Worm (Caenorhabditis elegans) whole organism, late embryonic: Measurements from ENCODE around the gene ZK596.3.

ENCODE experiments used
- C38D4.7 ChIP-seq: fragments of 200-800 bp; sonication (Bioruptor generic); optimal IDR thresholded peaks from 2 replicates; lab custom pipeline; 2018; ENCODE audit warnings: mild to moderate bottlenecking, missing genetic modification characterization, moderate library complexity, missing compliant biosample characterization
- F13H6.1 ChIP-seq: sonication (generic microtip); optimal IDR thresholded peaks from 2 replicates; lab custom pipeline; 2016; ENCODE audit warnings: missing genetic modification characterization, missing compliant biosample characterization
- K02D7.2 ChIP-seq: sonication (generic microtip); optimal IDR thresholded peaks from 2 replicates; lab custom pipeline; 2017; ENCODE audit warnings: mild to moderate bottlenecking, missing genetic modification characterization, missing compliant biosample characterization
- ahr-1 ChIP-seq: sonication (generic microtip); optimal IDR thresholded peaks from 2 replicates; lab custom pipeline; 2016; ENCODE audit warnings: missing genetic modification characterization, missing compliant biosample characterization
- ceh-14 ChIP-seq: sonication (generic microtip); optimal IDR thresholded peaks from 2 replicates; lab custom pipeline; 2016; ENCODE audit warnings: missing genotype, missing genetic modification characterization, missing compliant biosample characterization
- ceh-24 ChIP-seq: sonication (generic microtip); optimal IDR thresholded peaks from 2 replicates; lab custom pipeline; 2016; ENCODE audit warnings: mild to moderate bottlenecking, missing genetic modification characterization, missing compliant biosample characterization
- ceh-30 ChIP-seq: fragments of 150-350 bp; optimal IDR thresholded peaks from 2 replicates; lab custom pipeline; 2014; ENCODE audit warnings: missing biosample characterization, missing genetic modification characterization
- ceh-31 ChIP-seq: sonication (generic microtip); optimal IDR thresholded peaks from 2 replicates; lab custom pipeline; 2016; ENCODE audit warnings: missing genetic modification characterization, missing compliant biosample characterization
- ceh-45 ChIP-seq: fragments of 200-800 bp; sonication (Bioruptor generic); IDR thresholded peaks from 2 replicates; pipeline ENCODE4 v1.3.6; 2022; ENCODE audit warnings: missing genetic modification reagents, missing genetic modification characterization, missing compliant biosample characterization
- ceh-48 ChIP-seq: sonication (generic microtip); optimal IDR thresholded peaks from 2 replicates; lab custom pipeline; 2016; ENCODE audit warnings: missing genetic modification characterization, inconsistent platforms, missing compliant biosample characterization
- ceh-9 ChIP-seq: sonication (generic microtip); optimal IDR thresholded peaks from 2 replicates; lab custom pipeline; 2016; ENCODE audit warnings: mild to moderate bottlenecking, missing genetic modification characterization, inconsistent platforms, missing compliant biosample characterization
- dmd-4 ChIP-seq: sonication (generic microtip); optimal IDR thresholded peaks from 2 replicates; lab custom pipeline; 2016; ENCODE audit warnings: borderline replicate concordance, missing genetic modification characterization, missing compliant biosample characterization
- elt-2 ChIP-seq: sonication (generic microtip); optimal IDR thresholded peaks from 2 replicates; lab custom pipeline; 2016; ENCODE audit warnings: missing genetic modification reagents, missing genetic modification characterization, missing compliant biosample characterization
- eyg-1 ChIP-seq: sonication (generic microtip); optimal IDR thresholded peaks from 2 replicates; lab custom pipeline; 2016; ENCODE audit warnings: missing genotype, missing genetic modification characterization, missing compliant biosample characterization
- fkh-6 ChIP-seq: sonication (generic microtip); optimal IDR thresholded peaks from 2 replicates; lab custom pipeline; 2016; ENCODE audit warnings: missing genetic modification characterization, missing compliant biosample characterization
- gmeb-2 ChIP-seq: sonication (generic microtip); optimal IDR thresholded peaks from 2 replicates; lab custom pipeline; 2016; ENCODE audit warnings: missing genetic modification characterization, inconsistent platforms, missing compliant biosample characterization
- hlh-8 ChIP-seq: sonication (generic microtip); optimal IDR thresholded peaks from 2 replicates; lab custom pipeline; 2016; ENCODE audit warnings: missing genotype, missing genetic modification characterization, missing compliant biosample characterization
- lim-6 ChIP-seq: sonication (generic microtip); optimal IDR thresholded peaks from 2 replicates; lab custom pipeline; 2016; ENCODE audit warnings: missing genetic modification characterization, missing compliant biosample characterization
- mec-3 ChIP-seq: sonication (generic microtip); optimal IDR thresholded peaks from 2 replicates; lab custom pipeline; 2016; ENCODE audit warnings: borderline replicate concordance, missing genetic modification characterization, missing compliant biosample characterization
- nfya-1 ChIP-seq: sonication (generic microtip); optimal IDR thresholded peaks from 2 replicates; lab custom pipeline; 2017; ENCODE audit warnings: missing genetic modification characterization, mild to moderate bottlenecking, missing compliant biosample characterization, antibody characterized with exemption, moderate library complexity
- nhr-11 ChIP-seq: fragments of 150-350 bp; optimal IDR thresholded peaks from 2 replicates; lab custom pipeline; 2014; ENCODE audit warnings: missing biosample characterization, missing genetic modification characterization
- odd-2 ChIP-seq: sonication (generic microtip); optimal IDR thresholded peaks from 2 replicates; lab custom pipeline; 2017; ENCODE audit warnings: antibody characterized with exemption, mild to moderate bottlenecking, missing genetic modification characterization, missing compliant biosample characterization
- pag-3 ChIP-seq: sonication (generic microtip); optimal IDR thresholded peaks from 2 replicates; lab custom pipeline; 2016; ENCODE audit warnings: missing compliant biosample characterization, missing genetic modification characterization, borderline replicate concordance
- pat-9 ChIP-seq: fragments of 200-800 bp; sonication (Bioruptor generic); optimal IDR thresholded peaks from 2 replicates; lab custom pipeline; 2018; ENCODE audit warnings: mild to moderate bottlenecking, missing genetic modification characterization, moderate library complexity, missing compliant biosample characterization
- pax-1 ChIP-seq: fragments of 150-350 bp; optimal IDR thresholded peaks from 2 replicates; lab custom pipeline; 2014; ENCODE audit warnings: missing biosample characterization, missing genetic modification characterization
- pha-2 ChIP-seq: sonication (generic microtip); optimal IDR thresholded peaks from 2 replicates; lab custom pipeline; 2017; ENCODE audit warnings: mild to moderate bottlenecking, missing genetic modification characterization, missing compliant biosample characterization
- pros-1 ChIP-seq: fragments of 150-350 bp; optimal IDR thresholded peaks from 2 replicates; lab custom pipeline; 2014; ENCODE audit warnings: missing biosample characterization, missing genetic modification reagents, missing genetic modification characterization
- ref-2 ChIP-seq: sonication (generic microtip); optimal IDR thresholded peaks from 2 replicates; lab custom pipeline; 2016; ENCODE audit warnings: missing genetic modification characterization, missing compliant biosample characterization
- sox-2 ChIP-seq: fragments of 200-800 bp; sonication (Bioruptor generic); IDR thresholded peaks from 2 replicates; pipeline ENCODE4 v1.3.6; 2022; ENCODE audit warnings: missing genetic modification reagents, missing genetic modification characterization, missing compliant biosample characterization
- syd-9 ChIP-seq: sonication (generic microtip); optimal IDR thresholded peaks from 2 replicates; lab custom pipeline; 2016; ENCODE audit warnings: mild to moderate bottlenecking, missing genetic modification characterization, moderate library complexity, missing compliant biosample characterization
- tbx-7 ChIP-seq: sonication (generic microtip); optimal IDR thresholded peaks from 2 replicates; lab custom pipeline; 2016; ENCODE audit warnings: missing genotype, missing genetic modification characterization, missing compliant biosample characterization
- ttx-3 ChIP-seq: sonication (generic microtip); optimal IDR thresholded peaks from 2 replicates; lab custom pipeline; 2016; ENCODE audit warnings: missing genetic modification reagents, missing genetic modification characterization, missing compliant biosample characterization
- unc-3 ChIP-seq, 2 experiments: fragments of 200-800 bp in 1 of 2; sonication (Bioruptor generic) in 1 of 2; sonication (generic microtip) in 1 of 2; conservative IDR thresholded peaks in 1 of 2; optimal IDR thresholded peaks in 1 of 2; 2 replicates each; pipeline versions ENCODE4 v1.3.6 to Lab custom; 2016 to 2022; ENCODE audit warnings: missing compliant biosample characterization in 2 of 2, missing genetic modification characterization in 2 of 2, missing genetic modification reagents in 1 of 2
- unc-42 ChIP-seq: sonication (generic microtip); optimal IDR thresholded peaks from 2 replicates; lab custom pipeline; 2016; ENCODE audit warnings: missing genotype, missing genetic modification characterization, missing compliant biosample characterization
- unc-55 ChIP-seq: sonication (generic microtip); optimal IDR thresholded peaks from 2 replicates; lab custom pipeline; 2017; ENCODE audit warnings: missing biosample characterization, missing genetic modification reagents, missing genetic modification characterization
- unc-86 ChIP-seq: sonication (generic microtip); optimal IDR thresholded peaks from 2 replicates; lab custom pipeline; 2016; ENCODE audit warnings: missing genetic modification characterization, missing compliant biosample characterization
- ztf-16 ChIP-seq: sonication (generic microtip); optimal IDR thresholded peaks from 2 replicates; lab custom pipeline; 2017; ENCODE audit warnings: missing genetic modification characterization, missing compliant biosample characterization

The ZK596.3 gene

DNA sequence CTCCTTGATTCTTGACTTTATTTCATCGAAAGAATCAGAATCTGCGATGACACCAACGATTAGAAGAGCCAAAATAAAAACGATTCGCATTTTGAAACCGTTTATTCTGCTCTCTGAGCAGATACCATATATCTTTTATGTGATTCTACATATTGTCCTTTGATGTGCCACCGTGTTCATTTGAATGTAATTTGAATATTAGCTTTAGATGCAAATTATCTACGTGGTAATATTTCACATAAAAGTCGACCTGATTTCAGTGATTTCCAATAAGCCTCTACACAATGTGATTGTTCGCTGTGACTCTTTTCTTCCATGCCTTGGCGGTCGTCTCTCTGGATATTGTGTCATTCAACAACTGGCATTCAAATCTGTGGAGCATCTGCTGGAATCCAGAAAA, 5.1 kb downstream of the ZK596.3 start, which contains the start of the genes F13E9.9 and F13E9.19:
Gene F13E9.9 (minus strand): TSS at position 101 of the 400 bp plus-strand sequence.
Gene F13E9.19 (plus strand): TSS at position 316 of the 400 bp plus-strand sequence.
- TF ChIP-seq pha-2 (tag; lab: Kevin White, UChicago) (no peak), ceh-48 (no peak), lim-6 (tag; lab: Kevin White, UChicago) (no peak), ceh-24 (tag; lab: Kevin White, UChicago) (no peak), pat-9 (tag; lab: Kevin White, UChicago) (no peak), fkh-6 (tag; lab: Kevin White, UChicago) (no peak), ztf-16 (tag; lab: Kevin White, UChicago) (no peak), pros-1 (tag; lab: Kevin White, UChicago) (no peak), ahr-1 (no peak), mec-3 (tag; lab: Kevin White, UChicago) (no peak), unc-86 (no peak), pag-3 (tag; lab: Kevin White, UChicago) (no peak), elt-2 (no peak), unc-42 (tag; lab: Kevin White, UChicago) (no peak)

DNA sequence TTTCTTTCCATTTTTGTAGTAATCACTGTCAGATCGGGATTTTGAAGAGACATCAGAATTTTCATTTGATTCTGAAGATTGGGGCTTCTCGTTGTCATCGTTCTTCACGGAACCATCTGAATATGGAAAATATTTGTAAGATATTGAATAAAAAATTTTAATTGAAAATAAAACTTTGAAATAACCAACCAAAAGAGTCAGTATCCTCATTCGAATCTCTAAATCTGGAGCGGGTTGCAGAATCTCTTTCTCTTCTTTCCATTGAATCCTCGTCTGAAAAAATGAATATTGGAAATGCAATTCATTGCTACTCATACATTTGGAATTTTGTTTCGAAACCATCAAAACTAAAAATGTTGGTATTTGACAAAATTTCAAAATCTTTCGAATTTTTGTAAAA, 6.0 kb downstream of the ZK596.3 start:
- TF ChIP-seq pros-1 (tag; lab: Kevin White, UChicago) (no peak), C38D4.7 (GFP tag; lab: Kevin White, UChicago) (no peak), sox-2 (no peak), hlh-8 (no peak), gmeb-2 (no peak), nfya-1 (no peak), ref-2 (no peak)

DNA sequence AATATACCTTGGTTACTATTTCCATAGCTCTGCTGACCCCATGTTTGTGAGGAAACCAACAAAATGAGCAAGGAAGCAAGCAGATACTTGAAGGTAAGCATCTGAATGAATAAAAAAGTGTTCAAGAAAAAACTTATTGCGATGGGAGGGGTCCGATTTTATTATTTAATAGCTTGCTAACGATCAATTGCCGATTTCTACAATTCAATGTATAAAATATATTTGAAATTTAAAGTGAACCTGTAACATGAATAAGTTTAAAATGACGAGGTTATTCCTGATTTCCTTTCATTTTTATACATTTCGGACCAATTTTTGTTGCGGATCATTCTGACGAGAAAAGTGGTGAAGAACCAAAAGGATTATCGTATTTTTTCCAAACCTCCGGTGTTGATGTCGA, 7.7 kb downstream of the ZK596.3 start, which contains the start of gene srlf-13:
Gene srlf-13 (minus strand): TSS at position 101 of the 400 bp plus-strand sequence.
- TF ChIP-seq pax-1 (tag; lab: Kevin White, UChicago) (no peak), ceh-14 (tag; lab: Kevin White, UChicago) (no peak), ahr-1 (no peak), sox-2 (no peak), odd-2 (tag; lab: Kevin White, UChicago) (no peak), nhr-11 (no peak), ceh-9 (no peak), pros-1 (tag; lab: Kevin White, UChicago) (no peak), unc-55 (GFP tag; lab: Kevin White, UChicago) (no peak), ttx-3 (no peak), unc-3 (GFP tag; conservative IDR thresholded peaks at IDR 0.05; lab: Robert Waterston, UW) (no peak), unc-3 (tag; optimal IDR thresholded peaks at IDR 0.05; lab: Kevin White, UChicago) (no peak), ztf-16 (tag; lab: Kevin White, UChicago) (no peak), eyg-1 (no peak), dmd-4 (tag; lab: Kevin White, UChicago) (no peak)

DNA sequence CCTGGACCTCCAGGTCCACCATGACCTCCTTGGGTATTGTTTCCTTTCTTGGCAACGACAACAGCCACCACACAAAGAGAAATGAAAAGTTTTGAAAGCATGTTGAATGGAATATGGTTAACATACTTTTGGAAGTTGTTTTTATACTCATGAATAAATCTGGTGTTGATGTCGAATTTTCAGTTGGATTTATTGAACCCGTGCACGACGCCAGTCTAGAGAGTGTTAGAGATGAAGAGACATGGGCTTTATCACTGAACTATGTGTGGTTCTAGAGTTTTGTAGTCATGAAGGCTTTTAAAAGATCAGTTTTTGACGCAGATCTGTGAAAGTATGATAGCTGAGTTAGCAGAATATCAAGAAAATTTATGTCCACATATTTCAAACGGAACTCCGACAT, 9.9 kb downstream of the ZK596.3 start, which contains the start of gene srlf-14:
Gene srlf-14 (minus strand): TSS at position 101 of the 400 bp plus-strand sequence.
- TF ChIP-seq nhr-11 (no peak), ttx-3 (no peak), eyg-1 (no peak), lim-6 (tag; lab: Kevin White, UChicago) (no peak), fkh-6 (tag; lab: Kevin White, UChicago) (no peak), ahr-1 (no peak), ceh-31 (no peak), ceh-30 (tag; lab: Kevin White, UChicago) (no peak), pros-1 (tag; lab: Kevin White, UChicago) (no peak), gmeb-2 (no peak), syd-9 (tag; lab: Kevin White, UChicago) (no peak), tbx-7 (tag; lab: Kevin White, UChicago) (no peak), K02D7.2 (no peak), ceh-45 (no peak), sox-2 (no peak), F13H6.1 (tag; lab: Kevin White, UChicago) (no peak), ceh-9 (no peak), ceh-48 (no peak)
